Fruit fly (Drosophila melanogaster): ENCODE data around the gene CG32816.

CG32816 gene

DNA sequence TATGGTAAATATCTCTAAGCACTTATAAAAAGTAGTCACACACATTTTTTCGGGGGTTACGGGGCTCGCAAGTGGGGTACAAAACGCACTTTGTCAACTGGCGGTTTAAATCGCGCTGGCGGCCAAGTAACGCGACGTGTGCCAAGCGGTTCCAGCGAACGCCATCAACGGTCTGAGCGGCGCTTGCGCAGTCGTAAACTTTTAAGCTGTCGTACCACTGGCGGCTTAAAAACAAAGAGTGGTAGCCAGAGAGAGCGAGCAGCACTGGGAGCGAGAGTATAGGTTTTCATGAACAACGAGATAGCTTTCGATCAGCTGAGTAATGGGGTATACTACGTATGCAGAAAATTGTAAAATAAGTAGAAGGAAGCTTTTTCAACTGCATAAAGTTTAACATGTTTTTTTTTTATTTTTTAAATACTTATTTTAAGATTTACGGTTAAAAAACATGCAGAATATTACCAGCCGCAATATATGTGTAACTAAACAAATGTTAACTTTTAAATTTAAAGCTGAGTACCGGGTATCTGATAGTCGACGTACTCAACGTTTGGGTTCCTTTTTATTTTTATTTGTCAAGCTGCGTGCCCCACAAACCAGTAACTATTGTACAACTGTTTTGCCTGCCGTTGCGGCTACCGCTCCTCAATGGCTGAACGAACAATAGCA is 135.8 kb downstream of the CG32816 start (continued):
- peak; percentile 44 for TF ChIP-seq CG6792 (GFP tag; optimal IDR thresholded peaks at IDR 0.05)
- no peak for TF ChIP-seq Eip93F (GFP tag; optimal IDR thresholded peaks at IDR 0.05)
- TF ChIP-seq CG15336 (GFP tag; IDR thresholded peaks at IDR 0.05), result peak; percentile 80
- TF ChIP-seq CG9139 (GFP tag; optimal IDR thresholded peaks at IDR 0.05), result peak; percentile 1
- peak; percentile 68 for TF ChIP-seq CG6276 (GFP tag; optimal IDR thresholded peaks at IDR 0.05)
- peak; percentile 50 for TF ChIP-seq CG8632 (GFP tag; optimal IDR thresholded peaks at IDR 0.05)
- peak; percentile 42 for TF ChIP-seq spab (GFP tag; optimal IDR thresholded peaks at IDR 0.05)
- TF ChIP-seq Lpt (GFP tag; optimal IDR thresholded peaks at IDR 0.05), result peak; percentile 64
- TF ChIP-seq fkh (GFP tag; optimal IDR thresholded peaks at IDR 0.05), result no peak
- no peak for TF ChIP-seq Hr39 (GFP tag; optimal IDR thresholded peaks at IDR 0.05)
- TF ChIP-seq pdm3 (GFP tag; optimal IDR thresholded peaks at IDR 0.05), result peak; percentile 57
- TF ChIP-seq CG10669 (GFP tag; optimal IDR thresholded peaks at IDR 0.05), result peak; percentile 52

DNA sequence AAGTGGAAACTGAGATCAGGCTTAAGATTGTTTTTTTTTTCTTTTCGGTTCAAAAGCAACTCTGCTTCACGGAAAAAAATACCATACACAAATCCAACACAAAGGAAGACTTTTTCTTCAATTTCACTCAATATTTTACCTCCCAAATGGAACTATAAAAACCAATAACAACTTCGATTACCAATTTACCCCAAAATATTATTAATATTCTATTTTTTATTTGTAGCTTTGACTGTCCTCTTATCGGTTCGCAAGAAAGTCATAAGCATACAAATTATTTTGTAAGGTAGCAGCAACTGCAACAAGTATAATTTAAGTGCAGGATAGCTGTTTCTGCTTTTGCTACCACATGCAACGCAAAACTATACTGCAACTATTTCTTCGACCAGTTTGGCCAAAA is 136.6 kb downstream of the CG32816 start:
- peak; percentile 56; the same call in 2 of the 3 replicates for TF ChIP-seq CG8119 (GFP tag; IDR thresholded peaks at IDR 0.05)
- peak; percentile 51 for TF ChIP-seq Hr4 (GFP tag; optimal IDR thresholded peaks at IDR 0.05)
- peak; percentile 47 for TF ChIP-seq Eip78C (GFP tag)
- 0 out of 2 replicates have a peak, but pooled peaks have one; percentile 36 for TF ChIP-seq CG15336 (GFP tag; IDR thresholded peaks at IDR 0.05)
- peak; percentile 33 for TF ChIP-seq CG6276 (GFP tag; optimal IDR thresholded peaks at IDR 0.05)
- TF ChIP-seq CG6808 (GFP tag; optimal IDR thresholded peaks at IDR 0.05), result no peak
- peak; percentile 71 for TF ChIP-seq CG32006 (GFP tag; optimal IDR thresholded peaks at IDR 0.05)
- TF ChIP-seq CG3919 (GFP tag; optimal IDR thresholded peaks at IDR 0.05), result no peak
- TF ChIP-seq salr (GFP tag; optimal IDR thresholded peaks at IDR 0.05), result no peak
- TF ChIP-seq achi (GFP tag; optimal IDR thresholded peaks at IDR 0.05), result no peak
- peak; percentile 12 for TF ChIP-seq OdsH (GFP tag; optimal IDR thresholded peaks at IDR 0.05)
- TF ChIP-seq eg (GFP tag; IDR thresholded peaks at IDR 0.05), result 0 out of 3 replicates have a peak, but pooled peaks have one; percentile 19

DNA sequence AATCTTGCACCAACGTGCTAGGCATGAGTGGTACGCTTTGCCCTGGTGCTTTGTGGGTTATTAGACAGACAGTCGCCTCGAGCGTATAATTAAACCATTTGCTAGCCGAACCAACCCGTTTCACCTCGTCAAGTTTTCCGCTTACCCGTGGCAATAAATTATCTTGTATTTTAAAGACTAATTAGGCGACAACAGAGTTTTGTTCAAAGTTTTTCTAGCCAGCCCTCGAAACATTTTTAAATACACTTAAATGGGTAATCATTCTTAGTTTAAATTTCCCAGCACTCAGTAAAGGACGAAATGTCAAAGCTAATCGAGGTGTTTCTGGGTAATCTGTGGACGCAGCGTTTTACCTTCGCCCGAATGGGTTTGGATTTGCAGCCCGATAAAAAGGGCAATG is 155.7 kb downstream of the CG32816 start, which contains the start of gene Or1a:
Or1a (plus strand) TSS at position 301 of the 400 bp plus-strand sequence.
- TF ChIP-seq Sox15 (GFP tag; optimal IDR thresholded peaks at IDR 0.05) (no peak), CG3919 (GFP tag; optimal IDR thresholded peaks at IDR 0.05) (no peak), Ets21C (GFP tag; optimal IDR thresholded peaks at IDR 0.05) (no peak), eg (GFP tag; IDR thresholded peaks at IDR 0.05) (no peak)

DNA sequence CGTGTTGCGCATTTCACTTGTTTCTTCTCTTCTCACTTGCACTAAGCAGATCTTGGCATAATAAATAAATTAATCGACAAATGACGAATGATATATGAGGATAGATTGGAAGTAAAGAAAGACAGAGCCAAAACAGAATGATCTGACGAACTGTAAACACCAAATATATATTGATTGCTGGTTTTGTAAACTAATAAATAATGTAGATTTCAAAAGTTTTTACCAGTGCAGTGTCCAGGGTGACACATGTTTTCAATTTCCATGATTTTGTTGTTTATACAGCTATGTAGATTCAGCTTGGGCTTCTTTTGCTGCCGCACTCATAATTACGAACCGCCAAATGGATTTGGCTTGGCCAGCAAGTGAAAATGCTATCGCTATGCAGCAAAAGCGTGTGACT is 159.2 kb downstream of the CG32816 start:
- no peak for TF ChIP-seq Lpt (GFP tag; optimal IDR thresholded peaks at IDR 0.05)
- TF ChIP-seq CG32006 (GFP tag; optimal IDR thresholded peaks at IDR 0.05), result peak; percentile 61
- peak; percentile 17 for TF ChIP-seq CG4318 (GFP tag; optimal IDR thresholded peaks at IDR 0.05)
- TF ChIP-seq CG1621 (tag; optimal IDR thresholded peaks at IDR 0.05), result no peak
- TF ChIP-seq OdsH (GFP tag; optimal IDR thresholded peaks at IDR 0.05), result no peak
- no peak for TF ChIP-seq pdm3 (GFP tag; optimal IDR thresholded peaks at IDR 0.05)
- TF ChIP-seq Hr4 (GFP tag; optimal IDR thresholded peaks at IDR 0.05), result peak; percentile 54
- TF ChIP-seq CG8632 (GFP tag; optimal IDR thresholded peaks at IDR 0.05), result no peak
- no peak for TF ChIP-seq CG6792 (GFP tag; optimal IDR thresholded peaks at IDR 0.05)
- 0 out of 3 replicates have a peak, but pooled peaks have one; percentile 47 for TF ChIP-seq CG8119 (GFP tag; IDR thresholded peaks at IDR 0.05)
- TF ChIP-seq Hr39 (GFP tag; optimal IDR thresholded peaks at IDR 0.05), result no peak
- TF ChIP-seq dac (GFP tag; optimal IDR thresholded peaks at IDR 0.05), result no peak
- TF ChIP-seq CG11902 (GFP tag; optimal IDR thresholded peaks at IDR 0.05), result no peak
- peak; percentile 24 for TF ChIP-seq Eip78C (GFP tag)
- peak; percentile 27; the same call in 1 of the 2 replicates for TF ChIP-seq CG15336 (GFP tag; IDR thresholded peaks at IDR 0.05)
- TF ChIP-seq CG6276 (GFP tag; optimal IDR thresholded peaks at IDR 0.05), result peak; percentile 31

DNA sequence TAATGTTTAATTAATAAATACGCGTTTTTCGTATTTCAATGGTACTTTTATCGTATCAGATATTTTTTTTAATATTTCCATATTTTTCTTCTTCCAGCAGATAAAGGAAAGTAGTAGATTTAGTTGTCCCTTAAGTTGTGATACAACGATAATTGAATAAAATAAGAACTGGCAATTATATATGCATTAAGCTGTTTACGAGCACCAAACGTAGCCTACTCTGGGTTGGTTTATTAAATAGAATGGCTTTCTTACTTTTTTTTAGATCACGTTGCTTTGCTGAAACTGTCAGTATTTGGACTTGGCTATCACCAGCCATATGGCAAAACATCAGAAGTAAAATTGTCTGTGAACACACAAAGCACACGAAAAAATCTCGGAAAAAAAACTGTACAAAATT is 163.1 kb downstream of the CG32816 start, which contains the start of gene CG12470:
CG12470 (plus strand) TSS at position 301 of the 400 bp plus-strand sequence.
- TF ChIP-seq pdm3 (GFP tag; optimal IDR thresholded peaks at IDR 0.05) (no peak), CG8632 (GFP tag; optimal IDR thresholded peaks at IDR 0.05) (no peak), Hr4 (GFP tag; optimal IDR thresholded peaks at IDR 0.05) (no peak)

DNA sequence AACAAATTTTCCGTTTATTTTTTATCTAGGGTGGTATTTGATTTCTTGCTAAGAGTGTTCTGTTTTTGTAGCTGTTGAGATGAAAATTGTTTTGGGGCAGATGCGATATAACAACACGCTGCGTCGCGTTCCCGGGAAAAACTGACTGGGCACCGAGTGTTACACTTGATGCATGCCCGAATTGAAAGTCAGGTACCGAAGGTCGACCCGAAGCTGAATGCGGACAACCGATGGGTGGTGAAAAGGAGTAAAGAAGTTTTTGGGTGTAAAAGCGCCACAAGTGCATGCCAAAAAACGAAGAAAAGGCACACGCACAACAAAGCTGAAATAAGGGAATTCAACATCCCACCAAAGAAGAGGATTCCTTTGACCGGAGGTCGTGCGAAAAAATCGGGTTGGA is 175.7 kb downstream of the CG32816 start, which contains the start of gene CG13375:
CG13375 (minus strand) TSS at position 124 of the 400 bp plus-strand sequence.
- TF ChIP-seq CG6854 (GFP tag; optimal IDR thresholded peaks at IDR 0.05), result no peak
- no peak for TF ChIP-seq CG8119 (GFP tag; IDR thresholded peaks at IDR 0.05)
- no peak for TF ChIP-seq CG31627 (GFP tag; optimal IDR thresholded peaks at IDR 0.05)
- no peak for TF ChIP-seq Gug (GFP tag; IDR thresholded peaks at IDR 0.05)
- TF ChIP-seq Smox (GFP tag; optimal IDR thresholded peaks at IDR 0.05), result no peak
- TF ChIP-seq Blimp-1 (GFP tag; optimal IDR thresholded peaks at IDR 0.05), result no peak
- no peak for TF ChIP-seq esn (GFP tag; optimal IDR thresholded peaks at IDR 0.05)
- no peak for TF ChIP-seq achi (GFP tag; optimal IDR thresholded peaks at IDR 0.05)
- no peak for TF ChIP-seq CG3032 (tag; optimal IDR thresholded peaks at IDR 0.05)
- no peak for TF ChIP-seq CG6163 (GFP tag; IDR thresholded peaks at IDR 0.05)
- TF ChIP-seq CG7368 (GFP tag; optimal IDR thresholded peaks at IDR 0.05), result no peak
- no peak for TF ChIP-seq CG8319 (GFP tag; optimal IDR thresholded peaks at IDR 0.05)

Data from whole organism, prepupa.